Fruit fly (Drosophila melanogaster): ENCODE data around the gene Tsp26A.

dm6 chr2L:6031838-6032237 lies 31.8 kb downstream of the Tsp26A start:
- no peak for TF ChIP-seq CG8478 (optimal IDR thresholded peaks at IDR 0.05)
- no peak for TF ChIP-seq pan (optimal IDR thresholded peaks at IDR 0.05)
